Worm (Caenorhabditis elegans) whole organism, L4 larva: Measurements from ENCODE around the gene catp-8.
A peak's percentile ranks its signal among the peaks of the same experiment; 100 is the strongest.

Experiments
- F49E8.2 ChIP-seq: sonication (generic microtip); optimal IDR thresholded peaks from 2 replicates; lab custom pipeline; 2016; ENCODE audit warnings: missing compliant biosample characterization, mild to moderate bottlenecking, missing genetic modification characterization, borderline replicate concordance
- daf-16 ChIP-seq, 3 experiments: sonication (generic microtip); optimal IDR thresholded peaks; 2 replicates each; lab custom pipeline; 2016 to 2017; ENCODE audit warnings: missing genetic modification characterization in 3 of 3, missing genetic modification reagents in 3 of 3, mild to moderate bottlenecking in 2 of 3, missing compliant biosample characterization in 2 of 3, missing biosample characterization in 1 of 3, moderate library complexity in 1 of 3
- dmd-6 ChIP-seq: fragments of 200-800 bp; sonication (Bioruptor generic); IDR thresholded peaks from 2 replicates; pipeline ENCODE4 v1.3.6; 2022; ENCODE audit warnings: missing genetic modification reagents, missing genetic modification characterization, missing compliant biosample characterization
- nhr-41 ChIP-seq: fragments of 200-800 bp; sonication (Bioruptor generic); IDR thresholded peaks from 2 replicates; pipeline ENCODE4 v1.3.6; 2022; ENCODE audit warnings: missing genetic modification reagents, missing genetic modification characterization, missing compliant biosample characterization
- pha-4 ChIP-seq, 2 experiments: fragments of 150-350 bp in 1 of 2; fragments of 200-800 bp in 1 of 2; sonication (Bioruptor generic) in 1 of 2; IDR thresholded peaks in 1 of 2; optimal IDR thresholded peaks in 1 of 2; 2 replicates each; pipeline versions ENCODE4 v1.3.6 to Lab custom; 2014 to 2022; ENCODE audit warnings: missing genetic modification characterization in 2 of 2, missing genetic modification reagents in 2 of 2, missing biosample characterization in 1 of 2, missing compliant biosample characterization in 1 of 2
- unc-39 ChIP-seq: sonication (generic microtip); optimal IDR thresholded peaks from 2 replicates; lab custom pipeline; 2017; ENCODE audit warnings: missing biosample characterization, missing genetic modification characterization
- zag-1 ChIP-seq: fragments of 150-350 bp; optimal IDR thresholded peaks from 2 replicates; lab custom pipeline; 2014; ENCODE audit warnings: missing biosample characterization, missing genetic modification characterization
- ztf-11 ChIP-seq: fragments of 150-350 bp; optimal IDR thresholded peaks from 2 replicates; lab custom pipeline; 2014; ENCODE audit warnings: missing biosample characterization, missing genetic modification characterization

- TF ChIP-seq daf-16 (GFP tag; optimal IDR thresholded peaks at IDR 0.05; lab: Kevin White, UChicago) (no peak), daf-16 (tag; optimal IDR thresholded peaks at IDR 0.05; lab: Kevin White, UChicago) (peak; percentile 58), pha-4 (GFP tag; IDR thresholded peaks at IDR 0.05; lab: Robert Waterston, UW) (no peak; the same call in 1 of the 2 replicates), pha-4 (tag; optimal IDR thresholded peaks at IDR 0.05; lab: Kevin White, UChicago) (no peak), ztf-11 (tag; lab: Kevin White, UChicago) (no peak), F49E8.2 (tag; lab: Kevin White, UChicago) (no peak), unc-39 (tag; lab: Kevin White, UChicago) (no peak), dmd-6 (GFP tag; lab: Robert Waterston, UW) (peak; percentile 46; the same call in 1 of the 2 replicates), nhr-41 (GFP tag; lab: Robert Waterston, UW) (no peak), zag-1 (tag; lab: Kevin White, UChicago) (no peak)
Observed at ce11 chrIV:11522225-11522952, 43.3 kb upstream of the catp-8 start.
